Worm (Caenorhabditis elegans): ENCODE measurements around the gene clec-124.

DNA sequence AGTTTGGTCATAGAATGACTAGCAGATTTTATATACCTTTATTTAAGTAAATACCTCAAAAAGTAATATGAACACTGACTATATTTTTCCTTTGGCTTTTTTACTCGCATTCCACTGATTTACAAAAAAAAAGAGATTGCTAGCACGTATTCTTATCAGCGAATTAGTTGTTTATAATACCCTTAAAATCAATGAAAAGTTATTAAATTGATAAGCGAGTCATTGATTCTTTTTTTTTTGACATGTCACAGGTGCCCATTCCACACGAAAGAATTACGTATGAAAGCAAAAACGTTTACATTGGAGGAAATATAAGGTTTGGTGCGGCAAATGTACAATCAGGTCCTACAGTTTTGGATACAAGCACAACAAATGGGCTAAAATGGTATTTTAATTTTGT lies 45.7 kb downstream of the clec-124 start, which contains the start of gene btb-17:
- TF ChIP-seq ztf-11 (tag; optimal IDR thresholded peaks at IDR 0.05) (no peak), ama-1 (optimal IDR thresholded peaks at IDR 0.05) (no peak), fos-1 (tag; optimal IDR thresholded peaks at IDR 0.05) (no peak), nhr-25 (tag; optimal IDR thresholded peaks at IDR 0.05) (no peak), nhr-76 (tag; optimal IDR thresholded peaks at IDR 0.05) (no peak), elt-2 (tag; optimal IDR thresholded peaks at IDR 0.05) (peak; percentile 77), fkh-10 (GFP tag; optimal IDR thresholded peaks at IDR 0.05) (no peak), nhr-23 (tag; optimal IDR thresholded peaks at IDR 0.05) (no peak), aly-2 (tag; optimal IDR thresholded peaks at IDR 0.05) (no peak), elt-3 (tag; optimal IDR thresholded peaks at IDR 0.05) (no peak), nhr-67 (tag; optimal IDR thresholded peaks at IDR 0.05) (no peak), ceh-82 (tag; optimal IDR thresholded peaks at IDR 0.05) (no peak), unc-62 (GFP tag; optimal IDR thresholded peaks at IDR 0.05) (no peak)
